Worm (Caenorhabditis elegans) whole organism, young adult: ENCODE results near the gene pxmp-4.

Experiments used
- B0019.2 ChIP-seq: fragments of 200-800 bp; sonication (Bioruptor generic); conservative IDR thresholded peaks from 2 replicates; pipeline ENCODE4 v1.3.6; 2022; ENCODE audit warnings: missing genetic modification reagents, missing genetic modification characterization, missing compliant biosample characterization
- B0035.1 ChIP-seq: sonication (generic microtip); optimal IDR thresholded peaks from 2 replicates; lab custom pipeline; 2016; ENCODE audit warnings: missing genetic modification characterization, mild to moderate bottlenecking, missing compliant biosample characterization, missing genotype, missing genetic modification reagents
- B0261.1 ChIP-seq: sonication (generic microtip); optimal IDR thresholded peaks from 2 replicates; lab custom pipeline; 2016; ENCODE audit warnings: mild to moderate bottlenecking, missing genetic modification characterization, moderate library complexity, missing compliant biosample characterization
- C17E4.6 ChIP-seq: fragments of 200-800 bp; sonication (Bioruptor generic); IDR thresholded peaks from 2 replicates; pipeline ENCODE4 v1.3.6; 2022; ENCODE audit warnings: missing genetic modification reagents, missing genetic modification characterization, missing compliant biosample characterization
- D2030.7 ChIP-seq: fragments of 200-800 bp; sonication (Bioruptor generic); IDR thresholded peaks from 2 replicates; pipeline ENCODE4 v1.3.6; 2022; ENCODE audit warnings: missing genetic modification reagents, missing genetic modification characterization, missing compliant biosample characterization
- F22D6.2 ChIP-seq: sonication (generic microtip); optimal IDR thresholded peaks from 2 replicates; lab custom pipeline; 2016; ENCODE audit warnings: mild to moderate bottlenecking, missing genetic modification characterization, missing compliant biosample characterization
- F23B12.7 ChIP-seq: sonication (generic microtip); optimal IDR thresholded peaks from 2 replicates; lab custom pipeline; 2017; ENCODE audit warnings: missing genetic modification characterization, mild to moderate bottlenecking, missing compliant biosample characterization, antibody characterized with exemption, moderate library complexity; ENCODE audit not compliant: insufficient read depth
- K11D2.4 ChIP-seq: fragments of 200-800 bp; sonication (Bioruptor generic); IDR thresholded peaks from 2 replicates; pipeline ENCODE4 v1.3.6; 2022; ENCODE audit warnings: missing genetic modification reagents, missing genetic modification characterization, missing compliant biosample characterization
- T07F8.4 ChIP-seq: sonication (generic microtip); optimal IDR thresholded peaks from 2 replicates; lab custom pipeline; 2016; ENCODE audit warnings: mild to moderate bottlenecking, missing genetic modification characterization, moderate library complexity, missing compliant biosample characterization
- Y53G8AR.9 ChIP-seq: fragments of 200-800 bp; sonication (Bioruptor generic); conservative IDR thresholded peaks from 2 replicates; pipeline ENCODE4 v1.3.6; 2022; ENCODE audit warnings: missing genetic modification reagents, missing genetic modification characterization, missing compliant biosample characterization
- Y67H2A.10 ChIP-seq: fragments of 200-800 bp; sonication (Bioruptor generic); conservative IDR thresholded peaks from 2 replicates; pipeline ENCODE4 v1.3.6; 2022; ENCODE audit warnings: missing genetic modification reagents, missing genetic modification characterization, missing compliant biosample characterization
- Y79H2A.3 ChIP-seq: fragments of 200-800 bp; sonication (Bioruptor generic); conservative IDR thresholded peaks from 2 replicates; pipeline ENCODE4 v1.3.6; 2022; ENCODE audit warnings: missing genetic modification reagents, missing genetic modification characterization, missing compliant biosample characterization
- Y95B8A.8 ChIP-seq: fragments of 200-800 bp; sonication (Bioruptor generic); IDR thresholded peaks from 2 replicates; pipeline ENCODE4 v1.3.6; 2022; ENCODE audit warnings: missing genetic modification reagents, missing genetic modification characterization, missing compliant biosample characterization
- ZK185.1 ChIP-seq: sonication (generic microtip); optimal IDR thresholded peaks from 2 replicates; lab custom pipeline; 2016; ENCODE audit warnings: mild to moderate bottlenecking, missing genetic modification characterization, missing compliant biosample characterization; ENCODE audit not compliant: poor library complexity, severe bottlenecking
- akir-1 ChIP-seq: fragments of 200-800 bp; sonication (Bioruptor generic); optimal IDR thresholded peaks from 2 replicates; lab custom pipeline; 2018; ENCODE audit warnings: mild to moderate bottlenecking, missing genetic modification characterization, moderate library complexity, missing compliant biosample characterization
- aptf-3 ChIP-seq: fragments of 200-800 bp; sonication (Bioruptor generic); IDR thresholded peaks from 2 replicates; pipeline ENCODE4 v1.3.6; 2022; ENCODE audit warnings: missing genetic modification characterization, missing compliant biosample characterization
- atf-7 ChIP-seq: sonication (generic microtip); optimal IDR thresholded peaks from 2 replicates; lab custom pipeline; 2017; ENCODE audit warnings: mild to moderate bottlenecking, missing genetic modification characterization, missing compliant biosample characterization
- athp-1 ChIP-seq: sonication (generic microtip); optimal IDR thresholded peaks from 2 replicates; lab custom pipeline; 2017; ENCODE audit warnings: mild to moderate bottlenecking, missing genetic modification characterization, missing compliant biosample characterization
- attf-3 ChIP-seq: fragments of 200-800 bp; sonication (Bioruptor generic); conservative IDR thresholded peaks from 2 replicates; pipeline ENCODE4 v1.3.6; 2022; ENCODE audit warnings: missing genetic modification reagents, missing genetic modification characterization, missing compliant biosample characterization
- attf-6 ChIP-seq: fragments of 200-800 bp; sonication (Bioruptor generic); IDR thresholded peaks from 2 replicates; pipeline ENCODE4 v1.3.6; 2022; ENCODE audit warnings: missing genetic modification reagents, missing genetic modification characterization, missing compliant biosample characterization
- ceh-100 ChIP-seq: fragments of 200-800 bp; sonication (Bioruptor generic); IDR thresholded peaks from 2 replicates; pipeline ENCODE4 v1.3.6; 2022; ENCODE audit warnings: missing genetic modification reagents, missing genetic modification characterization, missing compliant biosample characterization
- ceh-58 ChIP-seq: fragments of 200-800 bp; sonication (Bioruptor generic); IDR thresholded peaks from 2 replicates; pipeline ENCODE4 v1.3.6; 2022; ENCODE audit warnings: missing genetic modification characterization, missing compliant biosample characterization
- dox-1 ChIP-seq: fragments of 200-800 bp; sonication (Bioruptor generic); IDR thresholded peaks from 2 replicates; pipeline ENCODE4 v1.3.6; 2022; ENCODE audit warnings: missing genetic modification reagents, missing genetic modification characterization, missing compliant biosample characterization
- efl-1 ChIP-seq: fragments of 150-350 bp; optimal IDR thresholded peaks from 2 replicates; lab custom pipeline; 2014; ENCODE audit warnings: missing biosample characterization, missing genetic modification reagents, missing genetic modification characterization
- egl-18 ChIP-seq: fragments of 200-800 bp; sonication (Bioruptor generic); IDR thresholded peaks from 2 replicates; pipeline ENCODE4 v1.3.6; 2022; ENCODE audit warnings: missing genetic modification reagents, missing genetic modification characterization, missing compliant biosample characterization
- egrh-3 ChIP-seq: fragments of 200-800 bp; sonication (Bioruptor generic); IDR thresholded peaks from 2 replicates; pipeline ENCODE4 v1.3.6; 2022; ENCODE audit warnings: missing genetic modification reagents, missing genetic modification characterization, missing compliant biosample characterization
- ekl-4 ChIP-seq: fragments of 200-800 bp; sonication (Bioruptor generic); IDR thresholded peaks from 2 replicates; pipeline ENCODE4 v1.3.6; 2022; ENCODE audit warnings: missing genetic modification reagents, missing genetic modification characterization, missing compliant biosample characterization
- hmg-1.2 ChIP-seq: fragments of 200-800 bp; sonication (Bioruptor generic); IDR thresholded peaks from 2 replicates; pipeline ENCODE4 v1.3.6; 2022; ENCODE audit warnings: missing genetic modification reagents, missing genetic modification characterization, missing compliant biosample characterization
- hmg-20 ChIP-seq: fragments of 200-800 bp; sonication (Bioruptor generic); IDR thresholded peaks from 2 replicates; pipeline ENCODE4 v1.3.6; 2022; ENCODE audit warnings: missing genetic modification reagents, missing genetic modification characterization, missing compliant biosample characterization
- hrde-1 ChIP-seq: sonication (generic microtip); optimal IDR thresholded peaks from 2 replicates; lab custom pipeline; 2016; ENCODE audit warnings: missing genetic modification characterization, mild to moderate bottlenecking, missing compliant biosample characterization, moderate library complexity, missing genotype, missing genetic modification reagents, borderline replicate concordance
- hsf-1 ChIP-seq: fragments of 200-800 bp; sonication (Bioruptor generic); IDR thresholded peaks from 2 replicates; pipeline ENCODE4 v1.3.6; 2022; ENCODE audit warnings: missing genetic modification reagents, missing genetic modification characterization, missing compliant biosample characterization
- let-526 ChIP-seq: fragments of 200-800 bp; sonication (Bioruptor generic); IDR thresholded peaks from 2 replicates; pipeline ENCODE4 v1.3.6; 2022; ENCODE audit warnings: missing genetic modification reagents, missing genetic modification characterization, missing compliant biosample characterization
- let-607 ChIP-seq, 2 experiments: fragments of 200-800 bp in 1 of 2; sonication (Bioruptor generic) in 1 of 2; sonication (generic microtip) in 1 of 2; optimal IDR thresholded peaks; 2 replicates each; lab custom pipeline; 2016 to 2018; ENCODE audit warnings: mild to moderate bottlenecking in 2 of 2, missing compliant biosample characterization in 2 of 2, missing genetic modification characterization in 2 of 2, moderate library complexity in 2 of 2, missing genotype in 1 of 2
- lin-35 ChIP-seq, 3 experiments: fragments of 150-350 bp in 2 of 3; sonication (generic microtip) in 1 of 3; optimal IDR thresholded peaks; 2 replicates each; lab custom pipeline; 2014 to 2018; ENCODE audit warnings: missing biosample characterization in 3 of 3, missing genetic modification characterization in 3 of 3, missing genetic modification reagents in 3 of 3
- lin-40 ChIP-seq: sonication (generic microtip); optimal IDR thresholded peaks from 2 replicates; lab custom pipeline; 2016; ENCODE audit warnings: missing genetic modification characterization, mild to moderate bottlenecking, missing compliant biosample characterization, missing genotype, missing genetic modification reagents
- pbrm-1 ChIP-seq: fragments of 200-800 bp; sonication (Bioruptor generic); IDR thresholded peaks from 2 replicates; pipeline ENCODE4 v1.3.6; 2022; ENCODE audit warnings: missing genetic modification reagents, missing genetic modification characterization, missing compliant biosample characterization
- rcor-1 ChIP-seq: fragments of 200-800 bp; sonication (Bioruptor generic); IDR thresholded peaks from 2 replicates; pipeline ENCODE4 v1.3.6; 2022; ENCODE audit warnings: missing genetic modification reagents, missing genetic modification characterization, missing compliant biosample characterization
- repo-1 ChIP-seq: sonication (generic microtip); optimal IDR thresholded peaks from 2 replicates; lab custom pipeline; 2017; ENCODE audit warnings: mild to moderate bottlenecking, missing genetic modification characterization, missing compliant biosample characterization
- sea-2 ChIP-seq: fragments of 200-800 bp; sonication (Bioruptor generic); IDR thresholded peaks from 2 replicates; pipeline ENCODE4 v1.3.6; 2022; ENCODE audit warnings: missing genetic modification characterization, missing compliant biosample characterization
- tbp1 ChIP-seq: fragments of 200-800 bp; sonication (Bioruptor generic); optimal IDR thresholded peaks from 2 replicates; lab custom pipeline; 2018; ENCODE audit warnings: mild to moderate bottlenecking, missing genetic modification characterization, missing compliant biosample characterization
- zfh-2 ChIP-seq: fragments of 200-800 bp; sonication (Bioruptor generic); conservative IDR thresholded peaks from 2 replicates; pipeline ENCODE4 v1.3.6; 2022; ENCODE audit warnings: missing genetic modification reagents, missing genetic modification characterization, missing compliant biosample characterization
- zim-3 ChIP-seq: sonication (generic microtip); optimal IDR thresholded peaks from 2 replicates; lab custom pipeline; 2017; ENCODE audit warnings: mild to moderate bottlenecking, missing genetic modification characterization, moderate library complexity, missing compliant biosample characterization
- ztf-18 ChIP-seq: sonication (generic microtip); optimal IDR thresholded peaks from 2 replicates; lab custom pipeline; 2016; ENCODE audit warnings: missing genotype, mild to moderate bottlenecking, missing genetic modification characterization, missing compliant biosample characterization
- ztf-26 ChIP-seq: sonication (generic microtip); optimal IDR thresholded peaks from 2 replicates; lab custom pipeline; 2017; ENCODE audit warnings: missing genetic modification characterization, missing compliant biosample characterization
- ztf-28 ChIP-seq: fragments of 200-800 bp; sonication (Bioruptor generic); IDR thresholded peaks from 2 replicates; pipeline ENCODE4 v1.3.6; 2022; ENCODE audit warnings: missing genetic modification reagents, missing genetic modification characterization, missing compliant biosample characterization
- ztf-6 ChIP-seq: fragments of 200-800 bp; sonication (Bioruptor generic); IDR thresholded peaks from 2 replicates; pipeline ENCODE4 v1.3.6; 2022; ENCODE audit warnings: missing genetic modification reagents, missing genetic modification characterization, missing compliant biosample characterization

pxmp-4 gene

DNA sequence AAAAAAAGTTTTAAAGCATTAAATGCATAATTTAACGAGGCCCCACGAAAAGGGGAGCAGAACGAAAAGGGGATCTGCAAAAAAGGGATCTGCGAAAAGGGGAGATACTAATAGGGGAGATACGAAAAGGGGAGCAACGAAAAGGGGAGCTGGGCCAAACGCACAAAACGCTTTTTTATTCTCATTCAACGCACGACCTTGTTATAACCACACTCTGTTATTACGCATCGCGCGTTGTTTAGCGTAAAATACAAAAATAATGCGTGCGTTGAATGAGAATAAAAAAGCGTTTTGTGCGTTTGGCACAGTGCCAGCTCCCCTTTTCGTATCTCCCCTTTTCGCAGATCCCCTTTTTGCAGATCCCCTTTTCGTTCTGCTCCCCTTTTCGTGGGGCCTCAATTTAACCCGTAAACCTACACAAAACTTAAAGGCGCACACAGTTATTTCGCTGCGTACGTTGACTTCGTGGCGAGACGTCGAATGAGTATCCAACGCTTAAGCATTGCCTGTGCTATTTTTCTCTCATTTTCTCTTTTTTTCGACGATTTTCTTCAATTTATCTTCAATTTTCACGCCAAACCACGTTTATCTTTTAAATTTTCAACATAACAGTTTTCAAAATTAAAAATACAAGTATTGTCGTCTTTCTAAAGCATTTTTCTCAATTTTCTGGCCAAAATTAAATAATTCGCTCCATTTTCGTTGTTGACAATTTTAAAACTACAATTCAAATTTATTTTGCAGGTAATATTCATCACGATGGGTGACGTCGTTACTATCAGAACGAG lies 48.4 kb upstream of the pxmp-4 start, which contains the start of gene rps-24 (continued):
- TF ChIP-seq egrh-3 (GFP tag; lab: Robert Waterston, UW) (peak; percentile 95), K11D2.4 (GFP tag; lab: Robert Waterston, UW) (peak; percentile 96), attf-3 (GFP tag; lab: Robert Waterston, UW) (peak; percentile 86), aptf-3 (GFP tag; lab: Robert Waterston, UW) (peak; percentile 68; the same call in 1 of the 2 replicates), F22D6.2 (tag; lab: Kevin White, UChicago) (peak; percentile 47), ekl-4 (GFP tag; lab: Robert Waterston, UW) (peak; percentile 96), dox-1 (peak; percentile 99), D2030.7 (peak; percentile 100), zfh-2 (GFP tag; lab: Robert Waterston, UW) (peak; percentile 67), zim-3 (tag; lab: Kevin White, UChicago) (peak; percentile 75), C17E4.6 (peak; percentile 92; the same call in 1 of the 2 replicates), ceh-58 (GFP tag; lab: Robert Waterston, UW) (peak; percentile 91; the same call in 1 of the 2 replicates), F23B12.7 (tag; lab: Kevin White, UChicago) (peak; percentile 73), B0019.2 (GFP tag; lab: Robert Waterston, UW) (peak; percentile 99), egl-18 (GFP tag; lab: Robert Waterston, UW) (0 out of 2 replicates have a peak, but pooled peaks have one; percentile 37), Y67H2A.10 (GFP tag; lab: Robert Waterston, UW) (peak; percentile 96), hmg-20 (GFP tag; lab: Robert Waterston, UW) (peak; percentile 71), rcor-1 (peak; percentile 97), hrde-1 (tag; lab: Kevin White, UChicago) (peak; percentile 42), let-607 (tag; optimal IDR thresholded peaks at IDR 0.05; lab: Kevin White, UChicago) (peak in 1 of 2 experiments; percentile 38), Y53G8AR.9 (GFP tag; lab: Robert Waterston, UW) (peak; percentile 90), lin-40 (peak; percentile 93), hsf-1 (GFP tag; lab: Robert Waterston, UW) (peak; percentile 82), tbp1 (GFP tag; lab: Kevin White, UChicago) (peak; percentile 71), ZK185.1 (peak; percentile 82), ztf-26 (tag; lab: Kevin White, UChicago) (peak; percentile 90), T07F8.4 (tag; lab: Kevin White, UChicago) (peak; percentile 84), ztf-18 (tag; lab: Kevin White, UChicago) (peak; percentile 78), Y79H2A.3 (GFP tag; lab: Robert Waterston, UW) (peak; percentile 91), ztf-6 (GFP tag; lab: Robert Waterston, UW) (peak; percentile 96), ceh-100 (GFP tag; lab: Robert Waterston, UW) (peak; percentile 100), sea-2 (GFP tag; lab: Robert Waterston, UW) (peak; percentile 78; the same call in 1 of the 2 replicates), efl-1 (GFP tag; lab: Kevin White, UChicago) (peak; percentile 56), lin-35 (GFP tag; optimal IDR thresholded peaks at IDR 0.05; lab: Kevin White, UChicago) (peak in 1 of 3 experiments; percentile 82), hmg-1.2 (GFP tag; lab: Robert Waterston, UW) (peak; percentile 92), attf-6 (GFP tag; lab: Robert Waterston, UW) (peak; percentile 84; the same call in 1 of the 2 replicates), let-526 (GFP tag; lab: Robert Waterston, UW) (peak; percentile 97), pbrm-1 (peak; percentile 97), B0261.1 (peak; percentile 27), athp-1 (tag; lab: Kevin White, UChicago) (peak; percentile 95), atf-7 (tag; lab: Kevin White, UChicago) (peak; percentile 27), ztf-28 (GFP tag; lab: Robert Waterston, UW) (peak; percentile 99), repo-1 (tag; lab: Kevin White, UChicago) (peak; percentile 61), B0035.1 (peak; percentile 41), Y95B8A.8 (GFP tag; lab: Robert Waterston, UW) (peak; percentile 99), akir-1 (peak; percentile 40)
